Worm (Caenorhabditis elegans): ENCODE results near the gene snf-10.

The snf-10 gene

DNA sequence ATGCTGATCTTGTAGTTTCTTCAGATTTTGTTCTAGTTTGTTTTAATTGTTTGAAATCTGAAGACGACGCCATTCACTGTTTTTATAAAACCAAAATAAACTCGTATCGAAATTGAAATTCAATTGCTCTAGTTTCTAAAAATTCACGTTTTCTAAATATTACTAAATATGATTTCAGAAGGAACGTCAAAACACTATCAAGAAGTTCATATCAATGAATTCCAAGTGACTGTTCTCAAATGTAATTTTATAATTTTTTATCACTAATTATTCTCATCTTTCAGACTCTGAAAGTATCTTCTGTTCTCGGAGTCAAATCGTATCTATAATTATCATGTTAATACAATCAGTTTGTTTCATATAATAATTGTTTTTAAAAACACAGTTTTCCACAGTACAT is at the start of gene snf-10:
TSS of gene snf-10 (minus strand) at position 101 of the 400 bp plus-strand sequence.
- TF ChIP-seq lin-14 (GFP tag; optimal IDR thresholded peaks at IDR 0.05), result no peak

DNA sequence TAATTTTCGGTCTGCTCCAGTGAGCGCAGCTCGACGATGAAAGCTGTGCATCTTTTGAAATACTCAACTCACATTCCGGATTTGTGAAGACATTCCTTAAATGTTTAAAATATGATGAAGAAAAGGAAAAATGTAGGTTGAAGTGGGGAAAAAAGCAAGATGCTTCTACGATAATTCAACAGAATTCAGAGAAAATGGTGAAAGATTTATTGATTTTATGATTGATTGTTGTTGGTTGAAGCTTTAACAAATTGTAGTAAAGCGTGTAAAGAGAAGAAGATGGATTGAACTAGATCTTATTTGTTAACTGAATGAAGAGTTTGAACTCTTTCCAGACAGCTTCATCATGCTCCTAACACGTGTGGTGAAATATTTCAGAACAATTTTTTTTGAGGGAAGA is 49.4 kb upstream of the snf-10 start, which contains the start of gene ncx-5:
TSS of gene ncx-5 (minus strand) at position 101 of the 400 bp plus-strand sequence.
- no peak for TF ChIP-seq grh-1 (GFP tag; IDR thresholded peaks at IDR 0.05)
- TF ChIP-seq lin-39 (tag; optimal IDR thresholded peaks at IDR 0.05), result no peak
- no peak for TF ChIP-seq ceh-63 (GFP tag; optimal IDR thresholded peaks at IDR 0.05)
- TF ChIP-seq nhr-77 (tag; optimal IDR thresholded peaks at IDR 0.05), result no peak

DNA sequence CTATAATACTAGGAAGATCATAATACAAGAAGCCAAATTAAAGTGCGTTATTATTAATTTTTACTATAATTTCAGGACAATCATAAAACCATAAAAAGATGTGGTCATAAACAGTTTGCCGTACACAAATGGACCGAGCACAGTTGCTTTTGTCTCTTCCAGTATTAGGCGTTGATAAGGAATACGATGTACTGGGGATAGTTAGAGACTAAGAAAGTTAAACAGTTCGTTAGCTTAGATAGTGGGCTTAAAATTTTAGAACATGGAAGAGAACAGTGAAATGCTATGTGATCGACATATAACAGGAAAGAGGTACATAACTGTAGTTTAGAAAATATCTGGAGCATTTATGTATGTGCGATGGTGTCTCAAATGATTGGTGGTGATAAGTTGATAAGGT is 44.8 kb upstream of the snf-10 start:
- TF ChIP-seq nhr-84 (tag; optimal IDR thresholded peaks at IDR 0.05) (no peak), elt-2 (tag; optimal IDR thresholded peaks at IDR 0.05) (peak; percentile 45), rnt-1 (tag; optimal IDR thresholded peaks at IDR 0.05) (no peak), alr-1 (tag; optimal IDR thresholded peaks at IDR 0.05; ENCODE audit: borderline replicate concordance) (no peak)

DNA sequence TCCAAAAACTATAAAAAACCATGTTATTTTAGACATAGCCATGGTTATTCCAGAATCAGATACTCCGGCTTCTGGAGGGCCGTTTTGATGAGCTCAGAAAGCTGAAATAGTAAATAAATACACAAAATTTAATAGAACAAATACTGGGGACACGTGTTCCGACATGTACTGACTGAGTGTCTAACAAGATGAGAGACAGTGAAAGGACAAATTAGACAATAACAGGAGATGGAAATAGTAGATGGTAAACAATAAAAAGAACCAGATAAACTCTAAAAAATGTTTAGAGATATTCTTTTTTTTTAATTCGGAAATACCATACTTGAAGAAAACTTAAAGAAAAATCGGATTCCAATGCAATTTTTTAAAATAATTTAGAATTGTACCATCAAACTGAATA is 44.0 kb upstream of the snf-10 start, which contains the start of gene Y32F6B.1:
TSS of gene Y32F6B.1 (minus strand) at position 101 of the 400 bp plus-strand sequence.
- no peak for TF ChIP-seq nhr-19 (GFP tag; conservative IDR thresholded peaks at IDR 0.05)
- TF ChIP-seq nhr-20 (tag; optimal IDR thresholded peaks at IDR 0.05), result no peak
- TF ChIP-seq nhr-76 (tag; optimal IDR thresholded peaks at IDR 0.05), result no peak

DNA sequence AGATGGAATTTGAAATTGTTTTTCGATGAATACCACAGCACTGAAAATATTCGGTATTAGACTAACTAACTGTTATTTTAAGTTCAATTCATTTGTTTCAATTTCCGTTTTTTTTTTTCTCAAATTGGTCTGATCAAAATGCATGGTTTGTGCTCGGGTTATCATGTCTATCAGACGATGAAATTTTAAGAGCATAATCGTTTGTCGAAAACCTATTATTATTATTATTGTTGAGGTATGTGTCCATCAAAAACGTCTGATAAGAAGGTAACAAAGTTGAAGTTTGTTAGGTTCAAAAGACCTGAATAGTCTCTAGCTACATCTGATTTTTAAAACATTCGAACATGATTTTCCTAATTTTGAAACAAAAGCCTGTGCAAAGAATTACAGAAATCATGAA is 43.4 kb upstream of the snf-10 start:
- no peak for TF ChIP-seq lin-13 (GFP tag; optimal IDR thresholded peaks at IDR 0.05)
- no peak for TF ChIP-seq isw-1 (GFP tag; IDR thresholded peaks at IDR 0.05)
- no peak for TF ChIP-seq unc-30 (tag; optimal IDR thresholded peaks at IDR 0.05)
- peak; percentile 63 for TF ChIP-seq elt-2 (tag; optimal IDR thresholded peaks at IDR 0.05)
- TF ChIP-seq fkh-8 (tag; optimal IDR thresholded peaks at IDR 0.05), result no peak
- TF ChIP-seq efl-1 (optimal IDR thresholded peaks at IDR 0.05), result no peak
- TF ChIP-seq efl-1 (GFP tag; optimal IDR thresholded peaks at IDR 0.05 in 1 of 2), result peak in 1 of 2 experiments; percentile 57
- TF ChIP-seq nhr-85 (tag), result no peak
- no peak for TF ChIP-seq zag-1 (tag; optimal IDR thresholded peaks at IDR 0.05)
- no peak for TF ChIP-seq unc-130 (tag; optimal IDR thresholded peaks at IDR 0.05)
- no peak for TF ChIP-seq dsc-1 (tag; optimal IDR thresholded peaks at IDR 0.05)
- TF ChIP-seq Y116A8C.19 (tag; optimal IDR thresholded peaks at IDR 0.05; ENCODE audit: borderline replicate concordance), result no peak
- TF ChIP-seq aha-1 (tag; optimal IDR thresholded peaks at IDR 0.05), result no peak
- TF ChIP-seq irx-1 (tag; optimal IDR thresholded peaks at IDR 0.05), result no peak
- TF ChIP-seq nhr-84 (tag; optimal IDR thresholded peaks at IDR 0.05), result no peak
- TF ChIP-seq nhr-19 (GFP tag; conservative IDR thresholded peaks at IDR 0.05), result no peak
- peak in 1 of 2 experiments; percentile 18 for TF ChIP-seq lin-35 (GFP tag; optimal IDR thresholded peaks at IDR 0.05)
- TF ChIP-seq zip-4 (GFP tag; optimal IDR thresholded peaks at IDR 0.05), result no peak
- no peak for TF ChIP-seq C04F5.9 (tag; optimal IDR thresholded peaks at IDR 0.05)
- TF ChIP-seq ceh-82 (tag; optimal IDR thresholded peaks at IDR 0.05), result no peak
- TF ChIP-seq ama-1 (optimal IDR thresholded peaks at IDR 0.05), result no peak

DNA sequence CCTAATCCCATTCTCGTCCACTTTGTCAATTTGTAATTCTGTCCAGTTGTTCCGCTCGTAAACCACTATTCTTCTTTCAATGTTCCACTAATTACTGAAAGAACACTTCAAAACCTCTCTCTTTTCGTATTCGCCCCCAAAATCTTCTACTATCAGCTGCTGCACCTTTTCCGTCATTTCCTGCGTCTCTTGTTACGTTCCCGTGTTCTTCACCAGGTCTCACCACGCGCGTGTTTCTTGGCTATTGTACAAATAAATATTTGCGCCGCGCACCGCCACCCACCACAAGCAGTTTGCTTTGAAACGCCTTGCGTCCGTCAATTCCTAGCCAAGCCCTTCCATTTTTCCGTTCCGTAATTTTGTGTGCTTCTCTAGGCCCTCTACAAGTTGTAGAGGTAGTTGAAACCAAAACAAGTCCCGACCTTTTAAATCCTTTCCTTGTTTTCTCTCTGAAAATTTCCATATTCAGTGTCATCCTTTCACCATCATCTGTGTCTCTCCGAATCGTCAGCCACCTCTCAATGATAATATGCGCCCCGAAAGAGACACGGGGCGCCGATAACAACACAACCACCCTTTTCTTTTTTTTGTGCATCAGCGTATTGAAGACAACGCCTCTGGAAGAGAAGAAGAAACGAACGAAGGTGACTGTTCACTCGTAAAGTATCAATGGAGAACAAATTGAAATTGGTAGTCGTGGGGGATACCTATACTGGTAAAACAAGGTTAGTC is 37.6 kb upstream of the snf-10 start, which contains the start of the genes crp-1 and Y32F6B.9:
TSS of gene crp-1 (plus strand) at position 468 of the 732 bp plus-strand sequence.
TSS of gene Y32F6B.9 (plus strand) at position 603 of the 732 bp plus-strand sequence.
- no peak for TF ChIP-seq mep-1 (tag; optimal IDR thresholded peaks at IDR 0.05)
- no peak for TF ChIP-seq efl-3 (GFP tag; optimal IDR thresholded peaks at IDR 0.05)
- no peak for TF ChIP-seq aly-2 (tag; optimal IDR thresholded peaks at IDR 0.05)

Measured in whole organism, L1 larva.